Worm (Caenorhabditis elegans): ENCODE data around the gene C40A11.3.

DNA sequence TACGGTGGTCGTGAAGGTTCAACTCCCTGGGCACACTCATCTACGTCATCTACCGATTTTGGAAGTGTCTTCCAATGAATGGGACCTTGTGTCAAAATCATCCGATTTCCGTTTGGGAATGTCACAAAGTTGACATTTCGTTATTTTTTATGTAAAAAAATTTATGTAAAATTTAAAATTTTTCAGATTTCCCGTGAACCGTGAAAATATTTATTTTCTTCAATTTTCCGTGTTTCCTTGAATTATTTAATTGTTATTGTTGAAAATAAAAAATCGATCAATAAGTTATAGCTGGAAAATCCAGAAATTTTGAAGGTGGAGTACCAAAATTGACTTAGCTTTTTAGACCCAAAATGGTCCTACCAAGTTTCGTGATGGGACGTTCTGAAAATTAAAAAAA is 5.3 kb upstream of the C40A11.3 start, which contains the start of gene hpo-7:
- TF ChIP-seq lin-39 (tag; optimal IDR thresholded peaks at IDR 0.05), result no peak
- no peak for TF ChIP-seq ztf-11 (tag; optimal IDR thresholded peaks at IDR 0.05)
- TF ChIP-seq pha-4 (tag; optimal IDR thresholded peaks at IDR 0.05), result no peak
- no peak for TF ChIP-seq nhr-76 (tag; optimal IDR thresholded peaks at IDR 0.05)
- no peak for TF ChIP-seq ama-1 (optimal IDR thresholded peaks at IDR 0.05)
- TF ChIP-seq ceh-28 (tag; optimal IDR thresholded peaks at IDR 0.05), result no peak
- TF ChIP-seq ztf-4 (tag; optimal IDR thresholded peaks at IDR 0.05), result no peak
- no peak for TF ChIP-seq zag-1 (tag; optimal IDR thresholded peaks at IDR 0.05)
- no peak for TF ChIP-seq egl-5 (tag; optimal IDR thresholded peaks at IDR 0.05)
- TF ChIP-seq nhr-77 (tag; optimal IDR thresholded peaks at IDR 0.05), result no peak
- TF ChIP-seq snpc-4 (tag; optimal IDR thresholded peaks at IDR 0.05), result no peak
